Worm (Caenorhabditis elegans): Measurements from ENCODE around the gene gtr-1.

DNA sequence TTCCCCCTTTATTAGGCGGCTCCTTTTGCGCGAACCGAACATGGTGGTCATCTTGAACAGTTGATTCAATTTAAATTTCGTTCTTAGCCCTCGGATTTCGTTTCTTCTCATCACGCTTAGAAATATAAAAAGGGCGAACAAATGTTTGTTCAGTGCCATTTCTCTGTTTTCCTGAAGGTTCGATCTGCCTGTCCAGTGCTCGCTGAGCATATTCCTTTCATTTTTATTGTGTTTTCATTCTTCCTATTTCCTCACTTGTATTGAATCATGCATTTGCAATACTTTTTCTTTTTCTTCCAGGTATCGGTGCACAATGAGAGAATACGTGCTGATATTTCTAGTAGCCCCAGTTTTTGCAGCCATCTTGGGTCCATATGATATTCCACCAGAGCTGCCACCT, 25.2 kb upstream of the gtr-1 start, which contains the start of gene nas-15:
- no peak for TF ChIP-seq lsl-1 (GFP tag; optimal IDR thresholded peaks at IDR 0.05)
- no peak for TF ChIP-seq C06A6.2 (GFP tag; conservative IDR thresholded peaks at IDR 0.05)
- no peak for TF ChIP-seq him-1 (tag; optimal IDR thresholded peaks at IDR 0.05)
- no peak for TF ChIP-seq bed-2 (GFP tag; IDR thresholded peaks at IDR 0.05)
- TF ChIP-seq snpc-4 (GFP tag; optimal IDR thresholded peaks at IDR 0.05) = no peak
- TF ChIP-seq snpc-4 (tag; optimal IDR thresholded peaks at IDR 0.05) = no peak
- TF ChIP-seq ztf-28 (GFP tag; IDR thresholded peaks at IDR 0.05) = no peak
- TF ChIP-seq ceh-79 (tag; optimal IDR thresholded peaks at IDR 0.05) = no peak
- TF ChIP-seq lin-35 (GFP tag; optimal IDR thresholded peaks at IDR 0.05) = no peak
- TF ChIP-seq tbx-9 (tag; optimal IDR thresholded peaks at IDR 0.05; ENCODE audit: borderline replicate concordance) = no peak
- TF ChIP-seq ceh-27 (GFP tag; optimal IDR thresholded peaks at IDR 0.05) = no peak

Data from whole organism, young adult.